Worm (Caenorhabditis elegans) whole organism, young adult: ENCODE results near the gene egl-8.

Experiments used
- F23B12.7 ChIP-seq: sonication (generic microtip); optimal IDR thresholded peaks from 2 replicates; lab custom pipeline; 2017; ENCODE audit warnings: missing genetic modification characterization, mild to moderate bottlenecking, missing compliant biosample characterization, antibody characterized with exemption, moderate library complexity; ENCODE audit not compliant: insufficient read depth
- F33H1.4 ChIP-seq: fragments of 200-800 bp; sonication (Bioruptor generic); IDR thresholded peaks from 2 replicates; pipeline ENCODE4 v1.3.6; 2022; ENCODE audit warnings: missing genetic modification reagents, missing genetic modification characterization, missing compliant biosample characterization
- F49E8.2 ChIP-seq: sonication (generic microtip); optimal IDR thresholded peaks from 3 replicates; lab custom pipeline; 2017; ENCODE audit warnings: missing genetic modification characterization, mild to moderate bottlenecking, missing compliant biosample characterization, antibody characterized with exemption, moderate library complexity; ENCODE audit not compliant: insufficient read depth
- F57C9.4 ChIP-seq: sonication (generic microtip); optimal IDR thresholded peaks from 2 replicates; lab custom pipeline; 2017; ENCODE audit warnings: mild to moderate bottlenecking, missing genetic modification characterization, missing compliant biosample characterization
- T26A5.8 ChIP-seq: sonication (generic microtip); optimal IDR thresholded peaks from 2 replicates; lab custom pipeline; 2016; ENCODE audit warnings: missing genetic modification characterization, missing compliant biosample characterization
- Y79H2A.3 ChIP-seq: fragments of 200-800 bp; sonication (Bioruptor generic); conservative IDR thresholded peaks from 2 replicates; pipeline ENCODE4 v1.3.6; 2022; ENCODE audit warnings: missing genetic modification reagents, missing genetic modification characterization, missing compliant biosample characterization
- ama-1 ChIP-seq, 3 experiments: fragments of 150-350 bp in 1 of 3; sonication (generic microtip) in 2 of 3; optimal IDR thresholded peaks; 2 replicates each; lab custom pipeline; 2014 to 2018; ENCODE audit warnings: missing biosample characterization in 2 of 3, missing genetic modification characterization in 2 of 3, missing genetic modification reagents in 2 of 3
- attf-6 ChIP-seq: fragments of 200-800 bp; sonication (Bioruptor generic); IDR thresholded peaks from 2 replicates; pipeline ENCODE4 v1.3.6; 2022; ENCODE audit warnings: missing genetic modification reagents, missing genetic modification characterization, missing compliant biosample characterization
- cebp-1 ChIP-seq, 2 experiments: fragments of 200-800 bp in 1 of 2; sonication (Bioruptor generic) in 1 of 2; sonication (generic microtip) in 1 of 2; IDR thresholded peaks in 1 of 2; optimal IDR thresholded peaks in 1 of 2; 2 replicates each; pipeline versions ENCODE4 v1.3.6 to Lab custom; 2017 to 2022; ENCODE audit warnings: missing compliant biosample characterization in 2 of 2, missing genetic modification characterization in 2 of 2, mild to moderate bottlenecking in 1 of 2, missing genetic modification reagents in 1 of 2, moderate library complexity in 1 of 2
- ceh-79 ChIP-seq: sonication (generic microtip); optimal IDR thresholded peaks from 2 replicates; lab custom pipeline; 2017; ENCODE audit warnings: mild to moderate bottlenecking, missing genetic modification characterization, missing compliant biosample characterization
- ceh-91 ChIP-seq: fragments of 200-800 bp; sonication (Bioruptor generic); IDR thresholded peaks from 2 replicates; pipeline ENCODE4 v1.3.6; 2022; ENCODE audit warnings: missing genetic modification reagents, missing genetic modification characterization, missing compliant biosample characterization
- dpl-1 ChIP-seq: fragments of 150-350 bp; optimal IDR thresholded peaks from 2 replicates; lab custom pipeline; 2014; ENCODE audit warnings: missing biosample characterization, missing genetic modification reagents, missing genetic modification characterization
- efl-1 ChIP-seq: fragments of 150-350 bp; optimal IDR thresholded peaks from 2 replicates; lab custom pipeline; 2014; ENCODE audit warnings: missing biosample characterization, missing genetic modification reagents, missing genetic modification characterization
- egl-18 ChIP-seq: fragments of 200-800 bp; sonication (Bioruptor generic); IDR thresholded peaks from 2 replicates; pipeline ENCODE4 v1.3.6; 2022; ENCODE audit warnings: missing genetic modification reagents, missing genetic modification characterization, missing compliant biosample characterization
- fkh-3 ChIP-seq: sonication (generic microtip); optimal IDR thresholded peaks from 2 replicates; lab custom pipeline; 2016; ENCODE audit warnings: mild to moderate bottlenecking, missing genetic modification characterization, missing compliant biosample characterization
- him-1 ChIP-seq: sonication (generic microtip); optimal IDR thresholded peaks from 2 replicates; lab custom pipeline; 2016; ENCODE audit warnings: missing genotype, missing genetic modification reagents, missing genetic modification characterization, missing compliant biosample characterization
- hsf-1 ChIP-seq: fragments of 200-800 bp; sonication (Bioruptor generic); IDR thresholded peaks from 2 replicates; pipeline ENCODE4 v1.3.6; 2022; ENCODE audit warnings: missing genetic modification reagents, missing genetic modification characterization, missing compliant biosample characterization
- lin-35 ChIP-seq, 3 experiments: fragments of 150-350 bp in 2 of 3; sonication (generic microtip) in 1 of 3; optimal IDR thresholded peaks; 2 replicates each; lab custom pipeline; 2014 to 2018; ENCODE audit warnings: missing biosample characterization in 3 of 3, missing genetic modification characterization in 3 of 3, missing genetic modification reagents in 3 of 3
- lin-54 ChIP-seq: fragments of 200-800 bp; sonication (Bioruptor generic); optimal IDR thresholded peaks from 2 replicates; lab custom pipeline; 2018; ENCODE audit warnings: mild to moderate bottlenecking, missing genetic modification characterization, missing compliant biosample characterization
- lir-1 ChIP-seq: fragments of 200-800 bp; sonication (Bioruptor generic); conservative IDR thresholded peaks from 2 replicates; pipeline ENCODE4 v1.3.6; 2022; ENCODE audit warnings: missing genetic modification reagents, missing genetic modification characterization, missing compliant biosample characterization
- lsl-1 ChIP-seq: fragments of 200-800 bp; sonication (Bioruptor generic); optimal IDR thresholded peaks from 2 replicates; lab custom pipeline; 2018; ENCODE audit warnings: mild to moderate bottlenecking, missing genetic modification characterization, moderate library complexity, missing compliant biosample characterization
- lsy-27 ChIP-seq: sonication (generic microtip); optimal IDR thresholded peaks from 2 replicates; lab custom pipeline; 2017; ENCODE audit warnings: missing genetic modification characterization, mild to moderate bottlenecking, missing compliant biosample characterization, antibody characterized with exemption, missing genotype, borderline replicate concordance; ENCODE audit not compliant: insufficient read depth
- madf-6 ChIP-seq: fragments of 200-800 bp; sonication (Bioruptor generic); IDR thresholded peaks from 2 replicates; pipeline ENCODE4 v1.3.6; 2022; ENCODE audit warnings: missing genetic modification reagents, missing genetic modification characterization, missing compliant biosample characterization
- madf-8 ChIP-seq: fragments of 200-800 bp; sonication (Bioruptor generic); conservative IDR thresholded peaks from 2 replicates; pipeline ENCODE4 v1.3.6; 2022; ENCODE audit warnings: missing genetic modification reagents, missing genetic modification characterization, missing compliant biosample characterization
- mcd-1 ChIP-seq: fragments of 200-800 bp; sonication (Bioruptor generic); IDR thresholded peaks from 2 replicates; pipeline ENCODE4 v1.3.6; 2022; ENCODE audit warnings: missing genetic modification reagents, missing genetic modification characterization, missing compliant biosample characterization
- nfya-1 ChIP-seq: sonication (generic microtip); optimal IDR thresholded peaks from 2 replicates; lab custom pipeline; 2017; ENCODE audit warnings: antibody characterized with exemption, missing compliant biosample characterization, missing genetic modification characterization, borderline replicate concordance; ENCODE audit not compliant: insufficient read depth
- pha-4 ChIP-seq: fragments of 150-350 bp; sonication (generic microtip); optimal IDR thresholded peaks from 2 replicates; lab custom pipeline; 2014; ENCODE audit warnings: missing biosample characterization, missing genetic modification reagents, missing genetic modification characterization
- rcor-1 ChIP-seq: fragments of 200-800 bp; sonication (Bioruptor generic); IDR thresholded peaks from 2 replicates; pipeline ENCODE4 v1.3.6; 2022; ENCODE audit warnings: missing genetic modification reagents, missing genetic modification characterization, missing compliant biosample characterization
- rpc-1 ChIP-seq, 2 experiments: fragments of 150-350 bp in 1 of 2; sonication (generic microtip) in 1 of 2; optimal IDR thresholded peaks; 2 replicates each; lab custom pipeline; 2014 to 2018; ENCODE audit warnings: missing biosample characterization in 1 of 2, missing genetic modification characterization in 1 of 2, missing genetic modification reagents in 1 of 2, missing genotype in 1 of 2
- sea-2 ChIP-seq: fragments of 200-800 bp; sonication (Bioruptor generic); IDR thresholded peaks from 2 replicates; pipeline ENCODE4 v1.3.6; 2022; ENCODE audit warnings: missing genetic modification characterization, missing compliant biosample characterization
- snpc-1.1 ChIP-seq: sonication (generic microtip); optimal IDR thresholded peaks from 2 replicates; lab custom pipeline; 2017; ENCODE audit warnings: missing genetic modification characterization, mild to moderate bottlenecking, missing compliant biosample characterization, antibody characterized with exemption, moderate library complexity, missing genotype, missing genetic modification reagents; ENCODE audit not compliant: insufficient read depth
- snpc-1.3 ChIP-seq: sonication (generic microtip); optimal IDR thresholded peaks from 2 replicates; lab custom pipeline; 2017; ENCODE audit warnings: missing genetic modification characterization, mild to moderate bottlenecking, missing compliant biosample characterization, antibody characterized with exemption, moderate library complexity, missing genotype, missing genetic modification reagents; ENCODE audit not compliant: insufficient read depth
- snpc-3.4 ChIP-seq: sonication (generic microtip); optimal IDR thresholded peaks from 2 replicates; lab custom pipeline; 2017; ENCODE audit warnings: missing genetic modification characterization, mild to moderate bottlenecking, missing compliant biosample characterization, antibody characterized with exemption, moderate library complexity, missing genotype, missing genetic modification reagents
- snpc-4 ChIP-seq, 5 experiments: fragments of 150-350 bp in 1 of 5; sonication (generic microtip) in 4 of 5; optimal IDR thresholded peaks; 2 replicates each; lab custom pipeline; 2014 to 2018; ENCODE audit warnings: missing genetic modification characterization in 5 of 5, missing biosample characterization in 3 of 5, antibody characterized with exemption in 2 of 5, mild to moderate bottlenecking in 2 of 5, missing compliant biosample characterization in 2 of 5, missing genotype in 2 of 5, moderate library complexity in 2 of 5, missing genetic modification reagents in 1 of 5
- somi-1 ChIP-seq: fragments of 200-800 bp; sonication (Bioruptor generic); optimal IDR thresholded peaks from 2 replicates; lab custom pipeline; 2018; ENCODE audit warnings: mild to moderate bottlenecking, missing genetic modification characterization, missing compliant biosample characterization
- tbp1 ChIP-seq: fragments of 200-800 bp; sonication (Bioruptor generic); optimal IDR thresholded peaks from 2 replicates; lab custom pipeline; 2018; ENCODE audit warnings: mild to moderate bottlenecking, missing genetic modification characterization, missing compliant biosample characterization
- tlf-1 ChIP-seq: fragments of 200-800 bp; sonication (Bioruptor generic); optimal IDR thresholded peaks from 2 replicates; lab custom pipeline; 2018; ENCODE audit warnings: mild to moderate bottlenecking, missing genetic modification characterization, missing compliant biosample characterization
- unc-130 ChIP-seq: sonication (generic microtip); optimal IDR thresholded peaks from 2 replicates; lab custom pipeline; 2016; ENCODE audit warnings: missing genetic modification reagents, missing genetic modification characterization, missing compliant biosample characterization
- unc-62 ChIP-seq: fragments of 150-350 bp; optimal IDR thresholded peaks from 2 replicates; lab custom pipeline; 2014; ENCODE audit warnings: missing biosample characterization, missing genetic modification reagents, missing genetic modification characterization
- xnd-1 ChIP-seq: sonication (generic microtip); optimal IDR thresholded peaks from 2 replicates; lab custom pipeline; 2016; ENCODE audit warnings: missing genotype, missing genetic modification reagents, missing genetic modification characterization, missing compliant biosample characterization
- zim-3 ChIP-seq: sonication (generic microtip); optimal IDR thresholded peaks from 2 replicates; lab custom pipeline; 2017; ENCODE audit warnings: mild to moderate bottlenecking, missing genetic modification characterization, moderate library complexity, missing compliant biosample characterization

The egl-8 gene

DNA sequence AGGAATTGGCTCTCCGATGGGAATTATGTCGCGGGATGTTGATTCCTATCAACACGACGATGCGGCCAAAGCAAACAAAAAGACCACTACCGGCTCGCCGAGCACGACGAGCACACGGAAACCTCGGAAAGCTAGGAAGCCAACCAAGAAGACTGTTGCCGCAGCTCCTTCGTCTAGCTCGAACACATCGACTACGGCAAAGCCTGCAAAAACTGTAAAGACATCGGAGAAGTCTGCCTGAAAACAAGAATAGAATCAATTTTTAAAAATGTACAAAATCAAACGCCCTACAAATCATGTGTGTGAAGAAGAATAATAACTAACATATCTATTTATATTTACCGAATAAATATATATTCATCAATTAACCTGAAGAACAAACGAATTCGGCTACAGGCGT, 14.3 kb upstream of the egl-8 start (continued):
- TF ChIP-seq madf-6 (GFP tag; lab: Robert Waterston, UW), result peak; percentile 50; the same call in 1 of the 2 replicates
- TF ChIP-seq tlf-1 (GFP tag; lab: Kevin White, UChicago), result peak; percentile 10
- peak; percentile 65 for TF ChIP-seq snpc-1.1 (tag; lab: Kevin White, UChicago)
- TF ChIP-seq cebp-1 (GFP tag; IDR thresholded peaks at IDR 0.05; lab: Robert Waterston, UW), result no peak
- TF ChIP-seq cebp-1 (tag; optimal IDR thresholded peaks at IDR 0.05; lab: Kevin White, UChicago), result peak; percentile 4
- peak; percentile 1 for TF ChIP-seq xnd-1
- TF ChIP-seq lsl-1 (GFP tag; lab: Kevin White, UChicago), result peak; percentile 17
- no peak for TF ChIP-seq tbp1
- TF ChIP-seq snpc-1.3, result peak; percentile 66
- no peak for TF ChIP-seq somi-1 (GFP tag; lab: Kevin White, UChicago)
- peak; percentile 63 for TF ChIP-seq ceh-79
- TF ChIP-seq fkh-3 (tag; lab: Kevin White, UChicago), result no peak
- peak; percentile 54 for TF ChIP-seq snpc-3.4
- TF ChIP-seq lin-54 (GFP tag; lab: Kevin White, UChicago), result peak; percentile 21
- peak; percentile 67 for TF ChIP-seq him-1 (tag; lab: Kevin White, UChicago)
- TF ChIP-seq snpc-4 (GFP tag; optimal IDR thresholded peaks at IDR 0.05; lab: Kevin White, UChicago), result peak; percentile 39
- TF ChIP-seq snpc-4 (tag; optimal IDR thresholded peaks at IDR 0.05; lab: Kevin White, UChicago), result no peak
- TF ChIP-seq sea-2 (GFP tag; lab: Robert Waterston, UW), result no peak
- 0 out of 2 replicates have a peak, but pooled peaks have one; percentile 38 for TF ChIP-seq attf-6 (GFP tag; lab: Robert Waterston, UW)
- TF ChIP-seq, all 124 proteins: peak for 32

ce11 chrV:7778-8445, 12.7 kb upstream of the egl-8 start, which contains the start of gene ife-3:
ife-3 (minus strand) TSS chrV:7828.
- TF ChIP-seq Y79H2A.3 (GFP tag; lab: Robert Waterston, UW), result no peak
- no peak for TF ChIP-seq madf-8
- TF ChIP-seq madf-6 (GFP tag; lab: Robert Waterston, UW), result peak; percentile 73
- TF ChIP-seq lin-35 (GFP tag; optimal IDR thresholded peaks at IDR 0.05; lab: Kevin White, UChicago), result peak in 1 of 3 experiments; percentile 68
- TF ChIP-seq snpc-1.3, result peak; percentile 72
- no peak for TF ChIP-seq lsy-27
- no peak for TF ChIP-seq hsf-1 (GFP tag; lab: Robert Waterston, UW)
- TF ChIP-seq rpc-1 (optimal IDR thresholded peaks at IDR 0.05; lab: Kevin White, UChicago), result no peak
- peak; percentile 2 for TF ChIP-seq rpc-1 (tag; optimal IDR thresholded peaks at IDR 0.05; lab: Kevin White, UChicago)
- TF ChIP-seq lir-1 (GFP tag; lab: Robert Waterston, UW), result no peak
- TF ChIP-seq unc-130 (GFP tag; lab: Kevin White, UChicago), result no peak
- peak; percentile 54 for TF ChIP-seq ceh-91 (GFP tag; lab: Robert Waterston, UW)
- peak; percentile 13 for TF ChIP-seq ama-1 (optimal IDR thresholded peaks at IDR 0.05; lab: Kevin White, UChicago)
- no peak for TF ChIP-seq ama-1 (GFP tag; optimal IDR thresholded peaks at IDR 0.05; lab: Kevin White, UChicago)
- TF ChIP-seq rcor-1, result 0 out of 2 replicates have a peak, but pooled peaks have one; percentile 44
- TF ChIP-seq lin-54 (GFP tag; lab: Kevin White, UChicago), result peak; percentile 45
- peak; percentile 84 for TF ChIP-seq lsl-1 (GFP tag; lab: Kevin White, UChicago)
- TF ChIP-seq T26A5.8 (tag; lab: Kevin White, UChicago), result no peak
- TF ChIP-seq pha-4 (tag; lab: Kevin White, UChicago), result peak; percentile 1
- no peak for TF ChIP-seq snpc-4 (GFP tag; optimal IDR thresholded peaks at IDR 0.05; lab: Kevin White, UChicago)
- TF ChIP-seq snpc-4 (tag; optimal IDR thresholded peaks at IDR 0.05; lab: Kevin White, UChicago), result peak in 1 of 4 experiments; percentile 40
- no peak for TF ChIP-seq nfya-1 (tag; lab: Kevin White, UChicago)
- TF ChIP-seq efl-1 (GFP tag; lab: Kevin White, UChicago), result peak; percentile 88
- TF ChIP-seq unc-62 (GFP tag; lab: Kevin White, UChicago), result no peak
- TF ChIP-seq dpl-1 (GFP tag; lab: Kevin White, UChicago), result peak; percentile 87
- no peak for TF ChIP-seq F57C9.4
- TF ChIP-seq snpc-1.1 (tag; lab: Kevin White, UChicago), result peak; percentile 73
- no peak for TF ChIP-seq egl-18 (GFP tag; lab: Robert Waterston, UW)
- TF ChIP-seq zim-3, result no peak
- peak; percentile 56 for TF ChIP-seq F49E8.2 (tag; lab: Kevin White, UChicago)
- peak; percentile 66 for TF ChIP-seq F23B12.7 (tag; lab: Kevin White, UChicago)
- TF ChIP-seq mcd-1 (GFP tag; lab: Robert Waterston, UW), result no peak
- TF ChIP-seq F33H1.4 (GFP tag; lab: Robert Waterston, UW), result peak; percentile 82
